Worm (Caenorhabditis elegans) whole organism, L3 larva: ENCODE measurements around the gene T06D8.2.

ENCODE experiments used
- nhr-237 ChIP-seq: fragments of 150-350 bp; optimal IDR thresholded peaks from 2 replicates; lab custom pipeline; 2014; ENCODE audit warnings: missing biosample characterization, missing genetic modification characterization
- nhr-43 ChIP-seq: sonication (generic microtip); optimal IDR thresholded peaks from 2 replicates; lab custom pipeline; 2016; ENCODE audit warnings: mild to moderate bottlenecking, missing genetic modification characterization, missing compliant biosample characterization; ENCODE audit not compliant: poor library complexity, severe bottlenecking
- skn-1 ChIP-seq: fragments of 150-350 bp; optimal IDR thresholded peaks from 2 replicates; lab custom pipeline; 2014; ENCODE audit warnings: missing biosample characterization, missing genetic modification characterization
- unc-39 ChIP-seq: sonication (generic microtip); optimal IDR thresholded peaks from 4 replicates; lab custom pipeline; 2017; ENCODE audit warnings: missing biosample characterization, missing genetic modification characterization

- TF ChIP-seq unc-39 (tag; lab: Kevin White, UChicago) (no peak), nhr-43 (tag; lab: Kevin White, UChicago) (no peak), skn-1 (tag; lab: Kevin White, UChicago) (no peak), nhr-237 (tag; lab: Kevin White, UChicago) (no peak)
Observed at ce11 chrII:11200234-11200755, 26.2 kb upstream of the T06D8.2 start.
